Worm (Caenorhabditis elegans): Measurements from ENCODE around the gene C50B8.5.

DNA sequence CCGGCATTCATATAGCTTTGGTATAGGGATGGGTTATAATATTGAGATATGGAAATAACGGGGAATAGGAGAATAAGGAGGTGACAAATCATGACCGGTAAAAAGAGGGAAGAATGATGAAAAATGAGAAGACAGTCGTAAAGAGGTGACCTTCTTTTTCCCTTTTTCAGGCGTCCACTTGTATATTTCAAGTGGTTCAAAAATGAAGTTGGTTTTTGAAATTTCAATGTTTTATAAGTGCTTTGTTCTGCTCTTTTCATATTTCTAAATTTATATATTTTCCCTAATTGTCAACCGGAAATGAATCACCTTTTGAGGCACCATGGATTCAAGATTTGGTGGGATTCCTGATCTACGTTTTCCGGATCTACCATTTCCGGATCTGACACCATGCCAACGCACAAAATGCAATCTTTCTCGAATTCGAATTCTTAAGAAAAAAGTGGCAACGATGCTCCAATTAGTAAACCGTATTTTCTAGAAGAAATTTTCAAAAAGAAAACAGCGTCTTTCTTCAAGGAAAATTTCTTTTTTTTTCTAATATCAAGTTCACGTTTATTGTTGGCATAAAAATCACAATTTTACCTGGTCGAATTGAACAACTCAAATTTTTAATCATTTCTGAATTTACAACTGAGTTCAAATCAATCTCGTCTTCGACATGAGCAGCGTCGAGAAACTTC lies 8.9 kb downstream of the C50B8.5 start, which contains the start of the genes F53F4.2 and F53F4.18:
- TF ChIP-seq tab-1 (GFP tag; IDR thresholded peaks at IDR 0.05) (no peak), klf-2 (GFP tag; conservative IDR thresholded peaks at IDR 0.05) (no peak), flt-1 (GFP tag; IDR thresholded peaks at IDR 0.05) (no peak), med-1 (GFP tag; optimal IDR thresholded peaks at IDR 0.05; ENCODE audit: insufficient read depth) (no peak), ztf-23 (GFP tag; IDR thresholded peaks at IDR 0.05) (no peak)
